Fruit fly (Drosophila melanogaster): ENCODE results near the gene elav.

Gene elav

dm6 chrX:523179-523851 is at the start of gene elav (continued):
- TF ChIP-seq CG18764 (GFP tag; optimal IDR thresholded peaks at IDR 0.05): peak; percentile 96
- peak; percentile 75 for TF ChIP-seq CG10565 (GFP tag; optimal IDR thresholded peaks at IDR 0.05)
- TF ChIP-seq CG14014 (GFP tag; IDR thresholded peaks at IDR 0.05): peak; percentile 99
- no peak for TF ChIP-seq nerfin-2 (GFP tag; IDR thresholded peaks at IDR 0.05; ENCODE audit: partially characterized antibody)
- TF ChIP-seq maf-S (GFP tag; optimal IDR thresholded peaks at IDR 0.05): peak; percentile 96
- peak; percentile 97 for TF ChIP-seq ranshi (GFP tag; IDR thresholded peaks at IDR 0.05)
- TF ChIP-seq CG9932 (GFP tag; IDR thresholded peaks at IDR 0.05): peak; percentile 99
- TF ChIP-seq stwl (tag; optimal IDR thresholded peaks at IDR 0.05): peak; percentile 57
- peak; percentile 99 for TF ChIP-seq Med (GFP tag)
- TF ChIP-seq CG15696 (tag; optimal IDR thresholded peaks at IDR 0.05): peak; percentile 99
- peak; percentile 94 for TF ChIP-seq Antp (GFP tag; optimal IDR thresholded peaks at IDR 0.05)
- TF ChIP-seq Ptx1 (GFP tag; IDR thresholded peaks at IDR 0.05): peak; percentile 98
- peak; percentile 99 for TF ChIP-seq CG13296 (GFP tag; optimal IDR thresholded peaks at IDR 0.05)
- TF ChIP-seq CG1832 (GFP tag; optimal IDR thresholded peaks at IDR 0.05): peak; percentile 8
- peak; percentile 98 for TF ChIP-seq tgo (GFP tag; IDR thresholded peaks at IDR 0.05)
- TF ChIP-seq CG9876 (GFP tag; optimal IDR thresholded peaks at IDR 0.05): peak; percentile 87
- TF ChIP-seq dati (GFP tag; IDR thresholded peaks at IDR 0.05): peak; percentile 92
- TF ChIP-seq CG13775 (GFP tag; optimal IDR thresholded peaks at IDR 0.05): peak; percentile 99
- no peak for TF ChIP-seq D (optimal IDR thresholded peaks at IDR 0.05)
- peak; percentile 99 for TF ChIP-seq D (GFP tag; optimal IDR thresholded peaks at IDR 0.05)
- TF ChIP-seq toy (GFP tag; IDR thresholded peaks at IDR 0.05): peak; percentile 96
- TF ChIP-seq Stat92E (GFP tag; optimal IDR thresholded peaks at IDR 0.05): peak in 1 of 3 experiments; percentile 99
- TF ChIP-seq dmrt11E (tag; optimal IDR thresholded peaks at IDR 0.05): peak; percentile 98
- TF ChIP-seq CG8765 (GFP tag; IDR thresholded peaks at IDR 0.05): peak; percentile 97
- peak; percentile 97 for TF ChIP-seq Blimp-1 (GFP tag; optimal IDR thresholded peaks at IDR 0.05)
- peak; percentile 95 for TF ChIP-seq kay (GFP tag; optimal IDR thresholded peaks at IDR 0.05)
- TF ChIP-seq amos (GFP tag; IDR thresholded peaks at IDR 0.05; ENCODE audit: partially characterized antibody): 0 out of 2 replicates have a peak, but pooled peaks have one; percentile 22
- TF ChIP-seq CG7839 (tag; optimal IDR thresholded peaks at IDR 0.05): peak; percentile 99
- no peak for TF ChIP-seq Bgb (GFP tag; IDR thresholded peaks at IDR 0.05; ENCODE audit: partially characterized antibody)
- TF ChIP-seq fd96Cb (tag; optimal IDR thresholded peaks at IDR 0.05): peak; percentile 98
- peak; percentile 72 for TF ChIP-seq yki (optimal IDR thresholded peaks at IDR 0.05)
- peak; percentile 97 for TF ChIP-seq CG10654 (GFP tag; optimal IDR thresholded peaks at IDR 0.05)
- TF ChIP-seq mam (GFP tag; optimal IDR thresholded peaks at IDR 0.05): peak; percentile 98
- peak; percentile 15 for TF ChIP-seq gfzf (GFP tag; optimal IDR thresholded peaks at IDR 0.05)
- TF ChIP-seq trh (GFP tag; optimal IDR thresholded peaks at IDR 0.05): peak; percentile 97
- TF ChIP-seq Abd-B (GFP tag; optimal IDR thresholded peaks at IDR 0.05): peak; percentile 96
- peak; percentile 93 for TF ChIP-seq CG4707 (GFP tag; optimal IDR thresholded peaks at IDR 0.05)
- no peak for TF ChIP-seq Opbp (GFP tag; IDR thresholded peaks at IDR 0.05; ENCODE audit: partially characterized antibody)
- peak; percentile 92 for TF ChIP-seq CG11696 (GFP tag; IDR thresholded peaks at IDR 0.05)
- peak; percentile 99 for TF ChIP-seq gem (tag; optimal IDR thresholded peaks at IDR 0.05)
- TF ChIP-seq MESR4 (GFP tag; optimal IDR thresholded peaks at IDR 0.05): peak; percentile 62
- peak; percentile 98 for TF ChIP-seq nom (GFP tag; optimal IDR thresholded peaks at IDR 0.05)
- TF ChIP-seq CG9437 (GFP tag; optimal IDR thresholded peaks at IDR 0.05): peak; percentile 94
- TF ChIP-seq ttk (GFP tag; IDR thresholded peaks at IDR 0.05): peak; percentile 97
- TF ChIP-seq sob (GFP tag; IDR thresholded peaks at IDR 0.05): peak; percentile 98
- TF ChIP-seq CG14710 (tag; optimal IDR thresholded peaks at IDR 0.05): peak; percentile 98
- TF ChIP-seq emc (GFP tag; optimal IDR thresholded peaks at IDR 0.05): peak; percentile 86
- TF ChIP-seq dimm (GFP tag; IDR thresholded peaks at IDR 0.05): peak; percentile 91
- peak; percentile 97 for TF ChIP-seq Optix (GFP tag; IDR thresholded peaks at IDR 0.05)

All from whole organism, embryonic.